Worm (Caenorhabditis elegans) whole organism, mixed stage, embryonic: ENCODE results near the gene unc-70.
A peak's percentile ranks its signal among the peaks of the same experiment; 100 is the strongest.

ENCODE experiments used
- M03D4.4 ChIP-seq: sonication (generic microtip); optimal IDR thresholded peaks from 2 replicates; lab custom pipeline; 2017; ENCODE audit warnings: mild to moderate bottlenecking, missing genetic modification characterization, missing compliant biosample characterization
- bed-3 ChIP-seq: fragments of 200-800 bp; sonication (Bioruptor generic); optimal IDR thresholded peaks from 3 replicates; lab custom pipeline; 2018; ENCODE audit warnings: mild to moderate bottlenecking, missing genetic modification characterization, moderate library complexity, missing compliant biosample characterization
- blmp-1 ChIP-seq: fragments of 150-350 bp; optimal IDR thresholded peaks from 2 replicates; lab custom pipeline; 2014; ENCODE audit warnings: missing biosample characterization, missing genetic modification characterization
- ceh-43 ChIP-seq: fragments of 200-800 bp; sonication (Bioruptor generic); optimal IDR thresholded peaks from 2 replicates; lab custom pipeline; 2018; ENCODE audit warnings: mild to moderate bottlenecking, missing genetic modification characterization, moderate library complexity, missing compliant biosample characterization
- ceh-83 ChIP-seq: fragments of 200-800 bp; sonication (Bioruptor generic); optimal IDR thresholded peaks from 2 replicates; lab custom pipeline; 2018; ENCODE audit warnings: mild to moderate bottlenecking, missing genetic modification characterization, missing compliant biosample characterization
- cnd-1 ChIP-seq: fragments of 200-800 bp; sonication (Bioruptor generic); optimal IDR thresholded peaks from 2 replicates; lab custom pipeline; 2018; ENCODE audit warnings: mild to moderate bottlenecking, missing genetic modification characterization, missing compliant biosample characterization
- drap-1 ChIP-seq: fragments of 200-800 bp; sonication (Bioruptor generic); optimal IDR thresholded peaks from 3 replicates; lab custom pipeline; 2018; ENCODE audit warnings: mild to moderate bottlenecking, missing genetic modification characterization, missing compliant biosample characterization
- elt-1 ChIP-seq: sonication (generic microtip); optimal IDR thresholded peaks from 2 replicates; lab custom pipeline; 2017; ENCODE audit warnings: missing genetic modification characterization, mild to moderate bottlenecking, missing compliant biosample characterization, antibody characterized with exemption, moderate library complexity, borderline replicate concordance; ENCODE audit not compliant: insufficient read depth
- elt-3 ChIP-seq: fragments of 150-350 bp; optimal IDR thresholded peaks from 2 replicates; lab custom pipeline; 2014; ENCODE audit warnings: missing biosample characterization, missing genetic modification characterization
- flh-1 ChIP-seq: fragments of 200-800 bp; sonication (Bioruptor generic); optimal IDR thresholded peaks from 2 replicates; lab custom pipeline; 2018; ENCODE audit warnings: mild to moderate bottlenecking, missing genetic modification characterization, moderate library complexity, missing compliant biosample characterization
- ham-2 ChIP-seq: fragments of 200-800 bp; sonication (Bioruptor generic); optimal IDR thresholded peaks from 2 replicates; lab custom pipeline; 2018; ENCODE audit warnings: mild to moderate bottlenecking, missing genetic modification characterization, missing compliant biosample characterization
- hlh-1 ChIP-seq: fragments of 150-350 bp; optimal IDR thresholded peaks from 2 replicates; lab custom pipeline; 2014; ENCODE audit warnings: missing biosample characterization, missing genetic modification reagents, missing genetic modification characterization
- lin-13 ChIP-seq: fragments of 150-350 bp; optimal IDR thresholded peaks from 2 replicates; lab custom pipeline; 2014; ENCODE audit warnings: missing biosample characterization, missing genetic modification characterization
- lin-32 ChIP-seq: fragments of 200-800 bp; sonication (Bioruptor generic); optimal IDR thresholded peaks from 2 replicates; lab custom pipeline; 2018; ENCODE audit warnings: mild to moderate bottlenecking, missing genetic modification characterization, missing compliant biosample characterization
- lsy-2 ChIP-seq: fragments of 150-350 bp; optimal IDR thresholded peaks from 2 replicates; lab custom pipeline; 2014; ENCODE audit warnings: missing biosample characterization, missing genetic modification characterization
- mab-5 ChIP-seq: fragments of 150-350 bp; optimal IDR thresholded peaks from 2 replicates; lab custom pipeline; 2014; ENCODE audit warnings: missing biosample characterization, missing genetic modification characterization
- mep-1 ChIP-seq: fragments of 150-350 bp; optimal IDR thresholded peaks from 2 replicates; lab custom pipeline; 2017; ENCODE audit warnings: missing biosample characterization, missing genetic modification reagents, missing genetic modification characterization, inconsistent platforms
- mls-2 ChIP-seq: sonication (generic microtip); optimal IDR thresholded peaks from 2 replicates; lab custom pipeline; 2016; ENCODE audit warnings: mild to moderate bottlenecking, missing genetic modification characterization, moderate library complexity, missing compliant biosample characterization
- nhr-12 ChIP-seq: fragments of 150-350 bp; optimal IDR thresholded peaks from 2 replicates; lab custom pipeline; 2014; ENCODE audit warnings: missing biosample characterization, missing genetic modification characterization
- nhr-2 ChIP-seq: fragments of 150-350 bp; optimal IDR thresholded peaks from 2 replicates; lab custom pipeline; 2014; ENCODE audit warnings: missing biosample characterization, missing genetic modification characterization
- nhr-237 ChIP-seq: fragments of 150-350 bp; optimal IDR thresholded peaks from 2 replicates; lab custom pipeline; 2014; ENCODE audit warnings: missing biosample characterization, missing genetic modification characterization
- nhr-28 ChIP-seq: fragments of 150-350 bp; optimal IDR thresholded peaks from 2 replicates; lab custom pipeline; 2014; ENCODE audit warnings: missing biosample characterization, missing genetic modification characterization
- nhr-76 ChIP-seq: sonication (generic microtip); optimal IDR thresholded peaks from 2 replicates; lab custom pipeline; 2017; ENCODE audit warnings: missing biosample characterization, missing genetic modification characterization
- pha-4 ChIP-seq: fragments of 150-350 bp; optimal IDR thresholded peaks from 2 replicates; lab custom pipeline; 2018; ENCODE audit warnings: missing biosample characterization, missing genetic modification reagents, missing genetic modification characterization
- sem-2 ChIP-seq: fragments of 200-800 bp; sonication (Bioruptor generic); optimal IDR thresholded peaks from 2 replicates; lab custom pipeline; 2018; ENCODE audit warnings: mild to moderate bottlenecking, missing genetic modification characterization, missing compliant biosample characterization
- snpc-4 ChIP-seq: fragments of 150-350 bp; optimal IDR thresholded peaks from 2 replicates; lab custom pipeline; 2014; ENCODE audit warnings: missing biosample characterization, missing genetic modification characterization
- sptf-1 ChIP-seq: sonication (generic microtip); optimal IDR thresholded peaks from 2 replicates; lab custom pipeline; 2017; ENCODE audit warnings: mild to moderate bottlenecking, missing genetic modification characterization, moderate library complexity, missing compliant biosample characterization
- tbx-8 ChIP-seq: fragments of 200-800 bp; sonication (Bioruptor generic); optimal IDR thresholded peaks from 2 replicates; lab custom pipeline; 2018; ENCODE audit warnings: mild to moderate bottlenecking, missing genetic modification characterization, moderate library complexity, missing compliant biosample characterization
- unc-120 ChIP-seq: sonication (generic microtip); optimal IDR thresholded peaks from 2 replicates; lab custom pipeline; 2017; ENCODE audit warnings: missing genetic modification characterization, missing compliant biosample characterization; ENCODE audit not compliant: poor library complexity, severe bottlenecking
- unc-39 ChIP-seq: fragments of 150-350 bp; optimal IDR thresholded peaks from 2 replicates; lab custom pipeline; 2014; ENCODE audit warnings: missing biosample characterization, missing genetic modification characterization
- unc-62 ChIP-seq: fragments of 150-350 bp; optimal IDR thresholded peaks from 2 replicates; lab custom pipeline; 2014; ENCODE audit warnings: missing biosample characterization, missing genetic modification reagents, missing genetic modification characterization
- zip-8 ChIP-seq: fragments of 150-350 bp; optimal IDR thresholded peaks from 2 replicates; lab custom pipeline; 2014; ENCODE audit warnings: missing biosample characterization, missing genetic modification characterization
- ztf-11 ChIP-seq: fragments of 150-350 bp; optimal IDR thresholded peaks from 2 replicates; lab custom pipeline; 2014; ENCODE audit warnings: missing biosample characterization, missing genetic modification characterization

Gene unc-70

DNA sequence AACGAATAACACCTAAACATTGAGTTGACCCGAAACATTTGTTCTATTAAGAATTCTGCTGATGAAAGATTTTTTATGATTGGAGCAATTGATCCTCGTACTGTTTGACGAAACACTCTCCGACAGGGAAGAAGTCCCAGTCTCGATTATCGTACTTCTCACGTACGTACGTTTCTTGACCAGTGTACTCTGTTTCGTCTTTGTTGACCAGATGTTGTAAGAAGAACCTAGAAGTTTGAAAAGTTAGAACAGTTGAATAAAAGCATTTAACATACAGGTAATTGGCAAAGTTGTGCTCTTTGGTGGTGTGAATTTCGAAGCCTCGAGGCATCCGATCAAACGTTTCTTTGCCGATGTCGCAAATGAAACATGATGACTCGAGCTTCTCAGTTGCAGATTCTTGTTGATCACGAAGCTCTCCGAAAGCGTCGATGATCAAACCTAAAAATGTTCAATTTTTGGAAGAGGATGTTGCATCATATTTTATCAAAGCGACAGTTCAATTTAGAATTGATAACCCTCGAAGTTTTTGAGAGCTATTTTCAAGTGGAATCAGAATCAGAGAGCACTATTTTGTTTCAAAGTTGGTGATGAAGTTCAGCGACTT lies 20.9 kb downstream of the unc-70 start:
- TF ChIP-seq nhr-76 (tag; lab: Kevin White, UChicago) (no peak), sem-2 (GFP tag; lab: Kevin White, UChicago) (no peak), cnd-1 (tag; lab: Kevin White, UChicago) (no peak), nhr-237 (tag; lab: Kevin White, UChicago) (no peak), zip-8 (tag; lab: Kevin White, UChicago) (no peak), tbx-8 (GFP tag; lab: Kevin White, UChicago) (no peak), pha-4 (tag; lab: Kevin White, UChicago) (no peak), unc-39 (tag; lab: Kevin White, UChicago) (no peak), sptf-1 (no peak), ztf-11 (tag; lab: Kevin White, UChicago) (no peak), nhr-2 (no peak), elt-3 (tag; lab: Kevin White, UChicago) (no peak), lin-32 (GFP tag; lab: Kevin White, UChicago) (no peak), mab-5 (no peak), flh-1 (GFP tag; lab: Kevin White, UChicago) (no peak), unc-120 (no peak)

DNA sequence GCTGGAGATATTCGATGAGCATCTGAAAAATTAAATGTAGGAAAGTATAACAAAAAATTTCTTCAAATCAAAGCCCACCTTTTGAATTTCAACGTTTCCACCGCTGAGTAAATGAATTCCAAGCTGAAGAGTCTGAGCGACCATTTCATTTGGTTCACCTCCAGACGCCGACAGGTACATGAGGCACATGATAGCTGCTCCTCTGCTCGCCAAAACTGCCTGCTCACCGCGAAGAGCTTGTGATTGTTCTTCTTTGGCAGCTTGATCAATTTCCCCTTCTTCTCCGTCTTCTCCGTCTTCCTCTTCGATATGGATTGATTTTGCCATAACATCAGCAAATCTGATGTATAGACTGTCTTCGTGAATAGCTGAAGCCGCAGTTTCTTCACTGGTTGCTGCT lies 25.3 kb downstream of the unc-70 start:
- no peak for TF ChIP-seq bed-3

ce11 chrV:6917280-6917679 lies 36.1 kb downstream of the unc-70 start:
- no peak for TF ChIP-seq drap-1 (GFP tag; lab: Kevin White, UChicago)
- TF ChIP-seq nhr-28: no peak
- no peak for TF ChIP-seq ham-2 (GFP tag; lab: Kevin White, UChicago)
- peak; percentile 2 for TF ChIP-seq hlh-1 (tag; lab: Kevin White, UChicago)

ce11 chrV:6919251-6919650 lies 38.1 kb downstream of the unc-70 start:
- no peak for TF ChIP-seq cnd-1 (tag; lab: Kevin White, UChicago)

ce11 chrV:6926633-6927032 lies 45.5 kb downstream of the unc-70 start:
- TF ChIP-seq snpc-4 (tag; lab: Kevin White, UChicago): no peak
- no peak for TF ChIP-seq nhr-28
- TF ChIP-seq lin-32 (GFP tag; lab: Kevin White, UChicago): no peak
- TF ChIP-seq pha-4 (tag; lab: Kevin White, UChicago): no peak
- TF ChIP-seq nhr-76 (tag; lab: Kevin White, UChicago): no peak
- no peak for TF ChIP-seq unc-39 (tag; lab: Kevin White, UChicago)
- TF ChIP-seq sptf-1: no peak
- TF ChIP-seq nhr-237 (tag; lab: Kevin White, UChicago): no peak
- TF ChIP-seq, all 35 proteins: peak for 0

DNA sequence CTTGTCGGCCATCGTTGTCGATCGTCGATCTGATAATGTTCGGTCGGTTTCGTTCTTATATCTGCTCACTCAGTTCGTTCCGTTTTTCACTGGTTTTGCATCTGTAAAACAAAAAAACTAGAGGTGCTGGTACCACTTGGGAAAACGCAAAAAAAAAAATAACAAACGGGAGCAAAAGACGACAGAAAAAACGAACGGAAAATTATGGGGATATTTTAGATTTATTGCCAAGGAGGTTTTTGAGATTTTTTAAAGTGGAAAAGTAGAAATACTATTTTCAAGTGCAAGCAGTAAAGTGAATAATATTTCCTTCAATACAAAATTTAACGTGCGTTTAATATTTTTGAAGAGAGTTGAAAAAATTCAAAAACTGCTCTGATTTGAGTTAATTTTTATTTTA lies 47.8 kb downstream of the unc-70 start, which contains the start of gene unc-68:
TSS of gene unc-68 (minus strand) at position 101 of the 400 bp plus-strand sequence.
- TF ChIP-seq elt-1 (tag; lab: Kevin White, UChicago) (no peak), M03D4.4 (tag; lab: Kevin White, UChicago) (no peak), sem-2 (GFP tag; lab: Kevin White, UChicago) (no peak), mep-1 (tag; lab: Kevin White, UChicago) (no peak), snpc-4 (tag; lab: Kevin White, UChicago) (no peak), bed-3 (no peak), hlh-1 (tag; lab: Kevin White, UChicago) (no peak), lsy-2 (tag; lab: Kevin White, UChicago) (no peak), zip-8 (tag; lab: Kevin White, UChicago) (no peak), nhr-2 (no peak)

DNA sequence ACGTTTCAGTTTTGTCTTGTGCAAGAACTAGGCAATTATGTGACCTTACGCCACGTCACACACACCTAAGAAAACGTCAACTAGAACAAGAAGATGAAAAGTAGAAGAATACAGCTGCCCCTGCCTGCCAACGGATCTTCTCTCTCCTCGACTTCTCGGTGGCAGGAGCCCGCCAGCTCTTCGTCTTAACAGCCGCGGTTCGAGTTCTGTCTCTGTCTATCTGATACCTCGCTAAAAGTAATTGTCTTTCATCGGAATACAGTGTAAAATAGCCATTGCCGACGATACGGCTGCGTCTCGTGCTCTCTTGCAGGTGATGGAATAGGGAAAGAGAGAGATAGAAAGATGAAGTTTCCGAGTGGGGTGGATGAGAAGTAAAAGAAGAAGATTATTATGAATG lies 49.1 kb downstream of the unc-70 start:
- TF ChIP-seq ceh-83 (no peak), M03D4.4 (tag; lab: Kevin White, UChicago) (peak; percentile 8), nhr-12 (no peak), ham-2 (GFP tag; lab: Kevin White, UChicago) (no peak), drap-1 (GFP tag; lab: Kevin White, UChicago) (no peak), mab-5 (no peak), ceh-43 (GFP tag; lab: Kevin White, UChicago) (no peak), mep-1 (tag; lab: Kevin White, UChicago) (no peak), cnd-1 (tag; lab: Kevin White, UChicago) (no peak), unc-120 (peak; percentile 81), nhr-237 (tag; lab: Kevin White, UChicago) (no peak), hlh-1 (tag; lab: Kevin White, UChicago) (peak; percentile 85), nhr-76 (tag; lab: Kevin White, UChicago) (no peak), mls-2 (tag; lab: Kevin White, UChicago) (no peak), lin-13 (tag; lab: Kevin White, UChicago) (no peak), ztf-11 (tag; lab: Kevin White, UChicago) (no peak), blmp-1 (no peak), lin-32 (GFP tag; lab: Kevin White, UChicago) (no peak), bed-3 (no peak), sptf-1 (no peak), nhr-2 (no peak), flh-1 (GFP tag; lab: Kevin White, UChicago) (no peak), unc-62 (GFP tag; lab: Kevin White, UChicago) (peak; percentile 59), nhr-28 (no peak), unc-39 (tag; lab: Kevin White, UChicago) (no peak), zip-8 (tag; lab: Kevin White, UChicago) (no peak), snpc-4 (tag; lab: Kevin White, UChicago) (no peak), tbx-8 (GFP tag; lab: Kevin White, UChicago) (no peak), sem-2 (GFP tag; lab: Kevin White, UChicago) (no peak)
